Worm (Caenorhabditis elegans): ENCODE measurements around the gene her-1.

- TF ChIP-seq pqm-1 (tag; optimal IDR thresholded peaks at IDR 0.05) (no peak), che-1 (tag; optimal IDR thresholded peaks at IDR 0.05) (no peak)
Observed at ce11 chrV:9677977-9678376, 18.8 kb upstream of the her-1 start, which contains the start of gene cthd-1.
